Fruit fly (Drosophila melanogaster): ENCODE data around the gene TotC.

- no peak for TF ChIP-seq fd3F (GFP tag; optimal IDR thresholded peaks at IDR 0.05)
- no peak for TF ChIP-seq h (optimal IDR thresholded peaks at IDR 0.05)
- TF ChIP-seq Hr39 (optimal IDR thresholded peaks at IDR 0.05): no peak
- no peak for TF ChIP-seq knrl (GFP tag; IDR thresholded peaks at IDR 0.05; ENCODE audit: partially characterized antibody)
- TF ChIP-seq Lpt (GFP tag; optimal IDR thresholded peaks at IDR 0.05): no peak
- no peak for TF ChIP-seq gem (tag; optimal IDR thresholded peaks at IDR 0.05)
- no peak for TF ChIP-seq pan (optimal IDR thresholded peaks at IDR 0.05)
- TF ChIP-seq pan (GFP tag; optimal IDR thresholded peaks at IDR 0.05 in 1 of 2, IDR thresholded peaks at IDR 0.05 in 1 of 2): no peak
- no peak for TF ChIP-seq CG12769 (tag; optimal IDR thresholded peaks at IDR 0.05)
Measured at dm6 chr3R:20845493-20845892, 27.3 kb upstream of the TotC start.

Measured in whole organism, embryonic.